Fruit fly (Drosophila melanogaster): Measurements from ENCODE around the gene ppk31.

ppk31 gene

DNA sequence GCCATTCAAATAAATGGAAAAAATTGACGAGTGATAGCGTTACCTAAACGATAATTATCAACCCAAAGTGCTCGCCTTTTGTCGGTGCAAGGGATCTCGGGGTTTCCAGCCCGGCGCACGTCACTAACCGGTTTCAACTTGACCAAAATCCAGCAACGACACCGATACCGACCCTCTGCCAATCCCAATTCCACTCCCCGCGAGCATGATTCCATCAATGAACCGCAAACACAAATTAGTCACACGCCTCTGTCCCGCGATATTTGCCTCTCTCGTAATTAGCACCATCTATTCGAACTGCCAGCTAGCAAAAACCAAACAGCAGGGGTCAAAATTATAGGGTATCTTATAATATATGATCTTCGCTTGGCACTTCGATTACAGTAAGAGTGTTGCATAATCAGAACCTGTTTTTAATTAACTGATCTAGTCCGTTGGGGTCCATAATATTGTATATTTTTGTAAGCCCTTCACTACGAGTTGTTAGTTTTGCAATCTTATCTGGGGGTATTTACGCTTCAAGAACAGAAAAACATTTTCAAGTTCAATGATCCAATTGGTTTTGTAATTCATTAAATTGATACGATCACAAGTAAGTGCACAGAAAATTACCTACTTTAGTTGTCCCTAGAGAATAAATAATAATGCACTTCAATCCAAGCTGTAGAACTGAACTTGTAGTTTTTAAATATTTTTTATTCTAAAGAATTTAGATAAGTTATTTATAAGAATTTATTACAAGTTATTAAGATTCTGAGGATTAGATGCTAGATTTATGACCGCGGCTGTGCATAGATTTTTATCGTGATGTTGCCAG, 9.7 kb upstream of the ppk31 start (continued):
- no peak for TF ChIP-seq Optix (GFP tag; IDR thresholded peaks at IDR 0.05)
- TF ChIP-seq Xbp1 (GFP tag; optimal IDR thresholded peaks at IDR 0.05), result peak; percentile 1
- no peak for TF ChIP-seq NC2β (GFP tag; optimal IDR thresholded peaks at IDR 0.05)
- peak; percentile 26 for TF ChIP-seq bab2 (GFP tag; optimal IDR thresholded peaks at IDR 0.05)
- 0 out of 3 replicates have a peak, but pooled peaks have one; percentile 33 for TF ChIP-seq CG7357 (GFP tag; IDR thresholded peaks at IDR 0.05)
- peak; percentile 33 for TF ChIP-seq eyg (GFP tag; optimal IDR thresholded peaks at IDR 0.05)
- peak; percentile 34 for TF ChIP-seq CG16815 (GFP tag; optimal IDR thresholded peaks at IDR 0.05)
- no peak for TF ChIP-seq pb (GFP tag; optimal IDR thresholded peaks at IDR 0.05)
- TF ChIP-seq CG10267 (tag; optimal IDR thresholded peaks at IDR 0.05), result peak; percentile 28
- TF ChIP-seq CG30403 (GFP tag; optimal IDR thresholded peaks at IDR 0.05), result peak; percentile 47
- TF ChIP-seq Dad (GFP tag; optimal IDR thresholded peaks at IDR 0.05), result no peak
- TF ChIP-seq CG12299 (tag; optimal IDR thresholded peaks at IDR 0.05), result peak; percentile 43
- peak; percentile 85 for TF ChIP-seq CG3281 (GFP tag; optimal IDR thresholded peaks at IDR 0.05)
- peak; percentile 66; the same call in 2 of the 3 replicates for TF ChIP-seq row (GFP tag; IDR thresholded peaks at IDR 0.05)
- no peak for TF ChIP-seq da (GFP tag; optimal IDR thresholded peaks at IDR 0.05)
- TF ChIP-seq nmo (GFP tag; optimal IDR thresholded peaks at IDR 0.05), result peak; percentile 5
- peak; percentile 20 for TF ChIP-seq CG4424 (GFP tag; optimal IDR thresholded peaks at IDR 0.05)
- 0 out of 2 replicates have a peak, but pooled peaks have one; percentile 16 for TF ChIP-seq GATAe (GFP tag; conservative IDR thresholded peaks at IDR 0.05)
- TF ChIP-seq CG17328 (GFP tag; IDR thresholded peaks at IDR 0.05), result no peak
- TF ChIP-seq gem (tag; optimal IDR thresholded peaks at IDR 0.05), result peak; percentile 72
- TF ChIP-seq CG2120 (GFP tag; optimal IDR thresholded peaks at IDR 0.05), result peak; percentile 69
- TF ChIP-seq chinmo (GFP tag; IDR thresholded peaks at IDR 0.05; ENCODE audit: partially characterized antibody), result peak; percentile 87; the same call in 2 of the 4 replicates
- TF ChIP-seq ttk (GFP tag; IDR thresholded peaks at IDR 0.05), result 0 out of 2 replicates have a peak, but pooled peaks have one; percentile 12
- TF ChIP-seq gro (GFP tag; optimal IDR thresholded peaks at IDR 0.05), result no peak
- TF ChIP-seq CG12104 (GFP tag; optimal IDR thresholded peaks at IDR 0.05), result peak; percentile 61
- TF ChIP-seq Lim3 (GFP tag; IDR thresholded peaks at IDR 0.05), result no peak
- TF ChIP-seq nom (GFP tag; optimal IDR thresholded peaks at IDR 0.05), result no peak
- TF ChIP-seq CG2116 (GFP tag; optimal IDR thresholded peaks at IDR 0.05), result peak; percentile 10
- peak; percentile 11; the same call in 1 of the 2 replicates for TF ChIP-seq CG10321 (GFP tag; IDR thresholded peaks at IDR 0.05)
- peak; percentile 59 for TF ChIP-seq D19B (GFP tag; optimal IDR thresholded peaks at IDR 0.05)
- no peak for TF ChIP-seq esg (GFP tag; conservative IDR thresholded peaks at IDR 0.05)
- TF ChIP-seq H15 (GFP tag; IDR thresholded peaks at IDR 0.05), result no peak
- TF ChIP-seq Oaz (GFP tag; IDR thresholded peaks at IDR 0.05), result no peak
- TF ChIP-seq CG8944 (GFP tag; optimal IDR thresholded peaks at IDR 0.05), result no peak
- TF ChIP-seq fd3F (GFP tag; optimal IDR thresholded peaks at IDR 0.05), result peak; percentile 39
- TF ChIP-seq tup (GFP tag; optimal IDR thresholded peaks at IDR 0.05), result no peak
- TF ChIP-seq NC2α (GFP tag; optimal IDR thresholded peaks at IDR 0.05), result no peak
- TF ChIP-seq Drgx (GFP tag; IDR thresholded peaks at IDR 0.05), result no peak
- TF ChIP-seq unpg (GFP tag; optimal IDR thresholded peaks at IDR 0.05), result peak; percentile 50
- peak; percentile 35 for TF ChIP-seq CG4820 (GFP tag; optimal IDR thresholded peaks at IDR 0.05)
- no peak for TF ChIP-seq Lpt (GFP tag; optimal IDR thresholded peaks at IDR 0.05)
- peak; percentile 48 for TF ChIP-seq CHES-1-like (GFP tag; optimal IDR thresholded peaks at IDR 0.05)
- TF ChIP-seq C15 (GFP tag; IDR thresholded peaks at IDR 0.05), result no peak
- TF ChIP-seq CG12769 (tag; optimal IDR thresholded peaks at IDR 0.05), result peak; percentile 72
- peak; percentile 71 for TF ChIP-seq CG10209 (GFP tag; optimal IDR thresholded peaks at IDR 0.05)
- peak; percentile 26 for TF ChIP-seq CG15011 (GFP tag; optimal IDR thresholded peaks at IDR 0.05)
- no peak for TF ChIP-seq nerfin-2 (GFP tag; IDR thresholded peaks at IDR 0.05; ENCODE audit: partially characterized antibody)
- peak; percentile 39 for TF ChIP-seq CG14710 (tag; optimal IDR thresholded peaks at IDR 0.05)
- TF ChIP-seq chn (GFP tag; optimal IDR thresholded peaks at IDR 0.05), result no peak
